Fruit fly (Drosophila melanogaster): Measurements from ENCODE around the gene CG3061.
A peak's percentile ranks its signal among the peaks of the same experiment; 100 is the strongest.

CG3061 gene

dm6 chr3R:13983272-13984032 is 48.7 kb upstream of the CG3061 start:
- TF ChIP-seq Hr3 (GFP tag; optimal IDR thresholded peaks at IDR 0.05) (peak; percentile 95), CG4707 (GFP tag; optimal IDR thresholded peaks at IDR 0.05) (peak; percentile 79), hbn (GFP tag; IDR thresholded peaks at IDR 0.05; ENCODE audit: partially characterized antibody) (no peak), MTF-1 (GFP tag; optimal IDR thresholded peaks at IDR 0.05; ENCODE audit: borderline replicate concordance) (no peak), CG13424 (tag; optimal IDR thresholded peaks at IDR 0.05) (peak; percentile 91), Dp (GFP tag; optimal IDR thresholded peaks at IDR 0.05) (peak; percentile 11), pros (GFP tag; optimal IDR thresholded peaks at IDR 0.05) (peak; percentile 73), luna (GFP tag; optimal IDR thresholded peaks at IDR 0.05) (peak; percentile 77), btn (GFP tag; optimal IDR thresholded peaks at IDR 0.05) (peak; percentile 84), caup (GFP tag; optimal IDR thresholded peaks at IDR 0.05; ENCODE audit: severe bottlenecking) (peak; percentile 94), CG9215 (GFP tag; IDR thresholded peaks at IDR 0.05) (peak; percentile 90), CG13894 (tag; optimal IDR thresholded peaks at IDR 0.05) (peak; percentile 80), CG1832 (GFP tag; optimal IDR thresholded peaks at IDR 0.05) (peak; percentile 85), abd-A (tag; optimal IDR thresholded peaks at IDR 0.05) (peak; percentile 88), Vsx1 (GFP tag; optimal IDR thresholded peaks at IDR 0.05) (peak; percentile 78), sug (tag; optimal IDR thresholded peaks at IDR 0.05) (peak; percentile 98), Myb (GFP tag; optimal IDR thresholded peaks at IDR 0.05) (peak; percentile 88), Sox100B (GFP tag; optimal IDR thresholded peaks at IDR 0.05) (peak; percentile 89), CG1024 (GFP tag; IDR thresholded peaks at IDR 0.05) (peak; percentile 66), CG4404 (GFP tag; IDR thresholded peaks at IDR 0.05) (peak; percentile 91), sens-2 (GFP tag; IDR thresholded peaks at IDR 0.05) (peak; percentile 78; the same call in 1 of the 2 replicates), CG3065 (GFP tag; optimal IDR thresholded peaks at IDR 0.05) (peak; percentile 82), nerfin-2 (GFP tag; IDR thresholded peaks at IDR 0.05; ENCODE audit: partially characterized antibody) (no peak), Dad (GFP tag; optimal IDR thresholded peaks at IDR 0.05) (peak; percentile 88), E2f1 (GFP tag; IDR thresholded peaks at IDR 0.05) (peak; percentile 89), Xrp1 (GFP tag; IDR thresholded peaks at IDR 0.05) (peak; percentile 94), CG8388 (GFP tag; optimal IDR thresholded peaks at IDR 0.05) (peak; percentile 89), CG10321 (GFP tag; IDR thresholded peaks at IDR 0.05) (peak; percentile 14; the same call in 1 of the 2 replicates), CG42726 (GFP tag; IDR thresholded peaks at IDR 0.05; ENCODE audit: partially characterized antibody) (peak; percentile 67), chinmo (GFP tag; IDR thresholded peaks at IDR 0.05; ENCODE audit: partially characterized antibody) (peak; percentile 92), Sry-δ (GFP tag; optimal IDR thresholded peaks at IDR 0.05) (peak; percentile 63), esg (GFP tag; conservative IDR thresholded peaks at IDR 0.05) (peak; percentile 90), CG30431 (GFP tag; optimal IDR thresholded peaks at IDR 0.05) (peak; percentile 89), croc (GFP tag; conservative IDR thresholded peaks at IDR 0.05) (peak; percentile 85), CG33557 (GFP tag; optimal IDR thresholded peaks at IDR 0.05) (peak; percentile 82), pho (GFP tag; optimal IDR thresholded peaks at IDR 0.05) (peak; percentile 94), CG9876 (GFP tag; optimal IDR thresholded peaks at IDR 0.05) (peak; percentile 90), CG17328 (GFP tag; IDR thresholded peaks at IDR 0.05) (peak; percentile 87), CG15601 (tag; optimal IDR thresholded peaks at IDR 0.05) (peak; percentile 87), ATbp (GFP tag; optimal IDR thresholded peaks at IDR 0.05) (peak; percentile 90), run (tag; optimal IDR thresholded peaks at IDR 0.05) (peak; percentile 87), ranshi (GFP tag; IDR thresholded peaks at IDR 0.05) (peak; percentile 84), YL-1 (GFP tag; optimal IDR thresholded peaks at IDR 0.05) (peak; percentile 67), zfh2 (GFP tag; optimal IDR thresholded peaks at IDR 0.05) (peak; percentile 93), Hr78 (GFP tag; optimal IDR thresholded peaks at IDR 0.05) (peak in 1 of 2 experiments; percentile 93), jigr1 (GFP tag; IDR thresholded peaks at IDR 0.05) (peak; percentile 81; the same call in 2 of the 3 replicates), CkIIα-i1 (GFP tag; IDR thresholded peaks at IDR 0.05) (no peak), lmd (GFP tag; IDR thresholded peaks at IDR 0.05) (peak; percentile 95)
